Fruit fly (Drosophila melanogaster) whole organism, pupa: Measurements from ENCODE around the gene CG12746.

ENCODE experiments used
- CG34367 ChIP-seq: fragments of 200-800 bp; sonication (Bioruptor generic); optimal IDR thresholded peaks from 2 replicates; lab custom pipeline; 2018; ENCODE audit warnings: missing biosample characterization, mild to moderate bottlenecking, missing genetic modification characterization
- CG4496 ChIP-seq: fragments of 200-800 bp; sonication (Bioruptor generic); IDR thresholded peaks from 3 replicates; pipeline ENCODE4 v1.3.6; 2022; ENCODE audit warnings: missing biosample characterization, missing genetic modification characterization
- CG8159 ChIP-seq: fragments of 200-800 bp; sonication (Bioruptor generic); optimal IDR thresholded peaks from 3 replicates; lab custom pipeline; 2018; ENCODE audit warnings: missing biosample characterization, mild to moderate bottlenecking, missing genetic modification characterization, moderate library complexity
- CG8301 ChIP-seq: fragments of 200-800 bp; sonication (Bioruptor generic); optimal IDR thresholded peaks from 2 replicates; lab custom pipeline; 2018; ENCODE audit warnings: missing biosample characterization, mild to moderate bottlenecking, missing genetic modification characterization
- D1 ChIP-seq: fragments of 200-800 bp; sonication (Bioruptor generic); optimal IDR thresholded peaks from 2 replicates; lab custom pipeline; 2018; ENCODE audit warnings: missing biosample characterization, mild to moderate bottlenecking, missing genetic modification characterization, moderate library complexity
- EcR ChIP-seq: fragments of 200-800 bp; sonication (Bioruptor generic); optimal IDR thresholded peaks from 3 replicates; lab custom pipeline; 2019; ENCODE audit warnings: missing biosample characterization, missing genetic modification characterization, mild to moderate bottlenecking, moderate library complexity, missing genetic modification reagents
- Ets98B ChIP-seq: fragments of 200-800 bp; sonication (Bioruptor generic); IDR thresholded peaks from 2 replicates; pipeline ENCODE4 v1.3.6; 2022; ENCODE audit warnings: missing biosample characterization, missing genetic modification characterization
- fd96Ca ChIP-seq: fragments of 200-800 bp; sonication (Bioruptor generic); IDR thresholded peaks from 3 replicates; pipeline ENCODE4 v1.3.6; 2022; ENCODE audit warnings: missing biosample characterization, missing genetic modification characterization
- gl ChIP-seq: fragments of 200-800 bp; sonication (Bioruptor generic); optimal IDR thresholded peaks from 2 replicates; lab custom pipeline; 2018; ENCODE audit warnings: missing biosample characterization, mild to moderate bottlenecking, missing genetic modification characterization
- rn ChIP-seq: fragments of 200-800 bp; sonication (Bioruptor generic); IDR thresholded peaks from 2 replicates; pipeline ENCODE4 v1.3.6; 2022; ENCODE audit warnings: missing biosample characterization, missing genetic modification characterization

DNA sequence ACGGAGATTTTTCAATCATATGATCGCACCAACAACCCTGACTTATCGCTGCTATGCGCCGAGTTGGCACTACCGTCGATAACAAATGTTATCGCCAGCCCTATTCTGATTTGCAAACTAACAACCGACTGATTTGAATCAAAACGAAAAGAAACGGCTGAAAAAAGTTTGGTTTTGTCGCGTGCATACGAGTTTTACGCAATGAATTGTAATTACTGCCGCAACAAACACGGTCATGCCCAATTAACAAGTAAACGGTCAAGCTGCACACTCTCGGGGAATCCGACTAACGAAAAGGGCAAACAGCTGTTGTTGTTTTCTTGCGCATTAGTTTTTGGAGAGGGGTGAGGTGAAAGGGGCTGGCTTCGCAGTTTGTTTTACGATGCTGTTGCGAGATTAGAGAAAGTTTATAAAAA, at the start of gene CG12746, which contains the start of gene CG14671:
- TF ChIP-seq gl (tag; lab: Kevin White, UChicago) (no peak), CG8301 (tag; lab: Kevin White, UChicago) (no peak), fd96Ca (GFP tag; lab: Robert Waterston, UW) (no peak), CG8159 (no peak), CG4496 (GFP tag; lab: Robert Waterston, UW) (no peak), rn (no peak), D1 (tag; lab: Kevin White, UChicago) (no peak), Ets98B (GFP tag; lab: Robert Waterston, UW) (no peak), EcR (GFP tag; lab: Kevin White, UChicago) (no peak), CG34367 (tag; lab: Kevin White, UChicago) (no peak)
